Worm (Caenorhabditis elegans): ENCODE measurements around the gene Y60A3A.16.

The Y60A3A.16 gene

DNA sequence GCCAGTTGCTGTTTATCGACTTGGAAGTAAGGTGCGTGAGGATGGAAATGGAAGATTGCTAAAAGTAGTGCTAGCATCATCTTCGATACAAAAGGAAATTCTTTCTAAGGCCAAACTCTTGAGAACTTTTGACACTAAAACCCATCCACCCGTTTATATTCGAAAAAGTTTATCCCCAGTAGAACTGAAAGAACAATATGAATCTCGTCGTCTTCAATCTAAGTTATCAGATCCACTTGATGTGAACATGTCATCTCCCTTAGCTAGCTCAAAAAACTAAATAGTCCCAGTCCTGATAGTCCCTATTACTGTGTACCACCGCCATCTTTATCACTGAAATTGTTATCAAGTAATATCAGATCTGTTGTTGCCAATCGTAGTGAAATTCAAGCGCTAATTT, 14.4 kb upstream of the Y60A3A.16 start:
- TF ChIP-seq mls-2 (tag; optimal IDR thresholded peaks at IDR 0.05) (no peak), blmp-1 (tag; optimal IDR thresholded peaks at IDR 0.05) (no peak), drap-1 (GFP tag; optimal IDR thresholded peaks at IDR 0.05) (no peak), nhr-12 (tag; optimal IDR thresholded peaks at IDR 0.05) (no peak), elt-1 (tag; optimal IDR thresholded peaks at IDR 0.05; ENCODE audit: borderline replicate concordance, insufficient read depth) (no peak), mep-1 (tag; optimal IDR thresholded peaks at IDR 0.05) (no peak), zip-8 (tag; optimal IDR thresholded peaks at IDR 0.05) (no peak), ceh-43 (GFP tag; optimal IDR thresholded peaks at IDR 0.05) (no peak), ztf-11 (tag; optimal IDR thresholded peaks at IDR 0.05) (no peak), ceh-39 (tag; optimal IDR thresholded peaks at IDR 0.05) (no peak), ham-2 (GFP tag; optimal IDR thresholded peaks at IDR 0.05) (no peak)

DNA sequence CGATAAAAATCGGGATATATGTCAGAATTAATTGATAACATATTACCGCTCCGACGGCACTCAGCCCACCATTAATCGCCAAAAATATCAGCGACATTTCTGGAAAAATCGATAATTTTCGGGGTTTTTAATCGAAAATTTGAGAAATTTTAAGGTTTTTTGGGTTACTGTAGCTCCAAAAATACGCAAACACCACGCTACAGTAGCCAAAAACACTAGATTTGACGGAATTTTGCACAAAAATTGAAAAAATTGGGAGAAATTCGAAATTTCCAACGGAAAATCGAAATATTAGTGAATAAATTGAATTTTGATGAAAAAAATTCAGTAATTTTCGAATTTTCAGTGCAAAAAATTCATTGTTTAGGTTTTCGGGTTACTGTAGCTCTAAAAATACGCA, 11.7 kb upstream of the Y60A3A.16 start, which contains the start of gene algn-7:
Gene algn-7, minus strand, starts transcription at position 101 of the 400 bp plus-strand sequence.
- no peak for TF ChIP-seq tbx-8 (GFP tag; optimal IDR thresholded peaks at IDR 0.05)
- no peak for TF ChIP-seq nhr-76 (tag; optimal IDR thresholded peaks at IDR 0.05)
- TF ChIP-seq snpc-4 (tag; optimal IDR thresholded peaks at IDR 0.05): no peak
- TF ChIP-seq nhr-12 (tag; optimal IDR thresholded peaks at IDR 0.05): no peak
- TF ChIP-seq ztf-11 (tag; optimal IDR thresholded peaks at IDR 0.05): no peak
- no peak for TF ChIP-seq mab-5 (tag; optimal IDR thresholded peaks at IDR 0.05)
- TF ChIP-seq sptf-1 (tag; optimal IDR thresholded peaks at IDR 0.05): no peak
- TF ChIP-seq hlh-1 (tag; optimal IDR thresholded peaks at IDR 0.05): no peak

DNA sequence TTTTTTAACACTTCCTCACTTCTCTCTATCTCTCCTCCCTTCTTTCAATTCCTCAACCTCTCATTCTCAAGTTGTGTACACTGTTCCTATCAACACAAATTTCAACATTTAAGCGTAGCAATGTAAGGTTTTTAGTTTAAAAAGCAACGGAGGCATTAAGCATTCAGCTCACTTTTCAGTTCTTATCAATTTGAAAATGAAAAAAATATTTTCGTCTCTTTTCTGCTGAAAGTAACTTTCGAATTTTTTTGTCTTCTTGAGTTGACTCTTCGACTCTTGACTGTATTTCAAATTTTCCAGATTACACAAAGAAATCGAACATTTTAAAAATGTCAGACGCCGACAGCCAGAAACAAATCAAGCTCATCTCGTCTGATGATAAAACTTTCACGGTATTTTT, 1.4 kb upstream of the Y60A3A.16 start, which contains the start of gene skr-4:
Gene skr-4, plus strand, starts transcription at position 301 of the 400 bp plus-strand sequence.
- TF ChIP-seq drap-1 (GFP tag; optimal IDR thresholded peaks at IDR 0.05) (no peak), unc-62 (GFP tag; optimal IDR thresholded peaks at IDR 0.05) (no peak), ces-1 (GFP tag; optimal IDR thresholded peaks at IDR 0.05) (no peak), sptf-1 (tag; optimal IDR thresholded peaks at IDR 0.05) (no peak), nhr-28 (tag; optimal IDR thresholded peaks at IDR 0.05) (no peak), cnd-1 (tag; optimal IDR thresholded peaks at IDR 0.05) (no peak), lsy-2 (tag; optimal IDR thresholded peaks at IDR 0.05) (no peak), nhr-2 (tag; optimal IDR thresholded peaks at IDR 0.05) (no peak)

- no peak for TF ChIP-seq sem-2 (GFP tag; optimal IDR thresholded peaks at IDR 0.05)
Measured at ce11 chrV:19915973-19916605, 6.4 kb downstream of the Y60A3A.16 start, which contains the start of the genes chk-2 and Y60A3A.19. Gene chk-2 (minus strand): TSS chrV:19916023. Gene Y60A3A.19 (plus strand): TSS chrV:19916555.

DNA sequence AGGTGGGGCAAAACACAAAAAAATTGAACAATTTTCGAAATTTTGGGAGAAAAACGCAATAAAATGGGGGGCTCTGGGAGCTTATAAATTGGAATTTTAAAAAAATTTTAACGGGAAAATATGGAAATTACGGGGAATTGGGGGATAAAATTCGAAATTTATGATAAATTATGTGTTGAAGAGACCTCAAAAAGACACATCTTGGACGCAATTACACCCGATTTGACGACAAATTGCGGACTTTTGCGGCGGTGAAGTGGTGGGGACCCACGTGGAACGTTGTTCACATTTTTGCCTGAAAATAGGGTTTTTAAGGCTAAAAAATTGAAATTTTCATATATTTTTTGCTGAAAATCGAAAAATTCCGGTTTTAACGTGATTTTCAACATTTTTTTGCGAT, 13.7 kb downstream of the Y60A3A.16 start:
- no peak for TF ChIP-seq hlh-1 (tag; optimal IDR thresholded peaks at IDR 0.05)
- TF ChIP-seq ztf-11 (tag; optimal IDR thresholded peaks at IDR 0.05): no peak
- TF ChIP-seq sptf-1 (tag; optimal IDR thresholded peaks at IDR 0.05): no peak
- no peak for TF ChIP-seq elt-1 (tag; optimal IDR thresholded peaks at IDR 0.05; ENCODE audit: borderline replicate concordance, insufficient read depth)

ce11 chrV:19907365-19907764, 15.1 kb downstream of the Y60A3A.16 start, which contains the start of gene fars-2:
Gene fars-2 (minus strand): TSS chrV:19907434.
- no peak for TF ChIP-seq flh-1 (GFP tag; optimal IDR thresholded peaks at IDR 0.05)
- TF ChIP-seq bed-3 (GFP tag; optimal IDR thresholded peaks at IDR 0.05): no peak
- TF ChIP-seq unc-62 (GFP tag; optimal IDR thresholded peaks at IDR 0.05): no peak
- no peak for TF ChIP-seq ceh-39 (tag; optimal IDR thresholded peaks at IDR 0.05)
- no peak for TF ChIP-seq zip-8 (tag; optimal IDR thresholded peaks at IDR 0.05)
- TF ChIP-seq snpc-4 (tag; optimal IDR thresholded peaks at IDR 0.05): no peak
- TF ChIP-seq unc-120 (tag; optimal IDR thresholded peaks at IDR 0.05; ENCODE audit: poor library complexity, severe bottlenecking): no peak
- TF ChIP-seq ham-2 (GFP tag; optimal IDR thresholded peaks at IDR 0.05): no peak
- TF ChIP-seq M03D4.4 (tag; optimal IDR thresholded peaks at IDR 0.05): no peak
- no peak for TF ChIP-seq ztf-11 (tag; optimal IDR thresholded peaks at IDR 0.05)

Measured in whole organism, mixed stage, embryonic.